Worm (Caenorhabditis elegans): Measurements from ENCODE around the gene F35D11.3.

DNA sequence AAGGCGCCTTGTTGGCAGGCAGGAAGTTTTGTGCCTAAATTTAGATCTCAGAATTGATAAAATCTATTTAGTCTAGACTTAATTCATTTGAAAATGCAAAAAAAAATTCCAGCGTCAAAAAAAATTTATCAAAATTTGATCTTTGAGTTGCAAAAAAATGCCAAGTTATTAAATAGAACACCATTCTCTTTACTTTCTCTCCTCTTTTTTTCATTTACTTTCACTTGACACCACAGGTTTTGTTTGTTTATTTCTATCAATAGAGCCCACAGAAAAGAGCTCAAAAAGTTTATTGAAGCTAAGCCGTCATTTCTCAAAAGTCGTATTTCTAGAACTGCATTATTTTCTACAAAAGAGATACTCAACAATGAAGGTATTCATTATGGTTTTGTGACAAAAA lies 4.5 kb downstream of the F35D11.3 start, which contains the start of gene pqn-35:
- TF ChIP-seq pag-3 (tag; optimal IDR thresholded peaks at IDR 0.05; ENCODE audit: borderline replicate concordance): no peak
- TF ChIP-seq fkh-10 (GFP tag; optimal IDR thresholded peaks at IDR 0.05): no peak
- TF ChIP-seq unc-55 (GFP tag; optimal IDR thresholded peaks at IDR 0.05): no peak

All from whole organism, late embryonic.